Worm (Caenorhabditis elegans) whole organism, mixed stage, embryonic: ENCODE data around the gene Y49A3A.4.
A peak's percentile ranks its signal among the peaks of the same experiment; 100 is the strongest.

Source experiments
- M03D4.4 ChIP-seq: sonication (generic microtip); optimal IDR thresholded peaks from 2 replicates; lab custom pipeline; 2017; ENCODE audit warnings: mild to moderate bottlenecking, missing genetic modification characterization, missing compliant biosample characterization
- bed-3 ChIP-seq: fragments of 200-800 bp; sonication (Bioruptor generic); optimal IDR thresholded peaks from 3 replicates; lab custom pipeline; 2018; ENCODE audit warnings: mild to moderate bottlenecking, missing genetic modification characterization, moderate library complexity, missing compliant biosample characterization
- ceh-39 ChIP-seq: fragments of 150-350 bp; optimal IDR thresholded peaks from 2 replicates; lab custom pipeline; 2014; ENCODE audit warnings: missing biosample characterization, missing genetic modification characterization
- ceh-83 ChIP-seq: fragments of 200-800 bp; sonication (Bioruptor generic); optimal IDR thresholded peaks from 2 replicates; lab custom pipeline; 2018; ENCODE audit warnings: mild to moderate bottlenecking, missing genetic modification characterization, missing compliant biosample characterization
- ces-1 ChIP-seq: fragments of 150-350 bp; optimal IDR thresholded peaks from 2 replicates; lab custom pipeline; 2014; ENCODE audit warnings: missing biosample characterization, missing genetic modification reagents, missing genetic modification characterization
- drap-1 ChIP-seq: fragments of 200-800 bp; sonication (Bioruptor generic); optimal IDR thresholded peaks from 3 replicates; lab custom pipeline; 2018; ENCODE audit warnings: mild to moderate bottlenecking, missing genetic modification characterization, missing compliant biosample characterization
- elt-1 ChIP-seq: sonication (generic microtip); optimal IDR thresholded peaks from 2 replicates; lab custom pipeline; 2017; ENCODE audit warnings: missing genetic modification characterization, mild to moderate bottlenecking, missing compliant biosample characterization, antibody characterized with exemption, moderate library complexity, borderline replicate concordance; ENCODE audit not compliant: insufficient read depth
- ham-2 ChIP-seq: fragments of 200-800 bp; sonication (Bioruptor generic); optimal IDR thresholded peaks from 2 replicates; lab custom pipeline; 2018; ENCODE audit warnings: mild to moderate bottlenecking, missing genetic modification characterization, missing compliant biosample characterization
- hlh-1 ChIP-seq: fragments of 150-350 bp; optimal IDR thresholded peaks from 2 replicates; lab custom pipeline; 2014; ENCODE audit warnings: missing biosample characterization, missing genetic modification reagents, missing genetic modification characterization
- lin-32 ChIP-seq: fragments of 200-800 bp; sonication (Bioruptor generic); optimal IDR thresholded peaks from 2 replicates; lab custom pipeline; 2018; ENCODE audit warnings: mild to moderate bottlenecking, missing genetic modification characterization, missing compliant biosample characterization
- lsy-2 ChIP-seq: fragments of 150-350 bp; optimal IDR thresholded peaks from 2 replicates; lab custom pipeline; 2014; ENCODE audit warnings: missing biosample characterization, missing genetic modification characterization
- mab-5 ChIP-seq: fragments of 150-350 bp; optimal IDR thresholded peaks from 2 replicates; lab custom pipeline; 2014; ENCODE audit warnings: missing biosample characterization, missing genetic modification characterization
- mep-1 ChIP-seq: fragments of 150-350 bp; optimal IDR thresholded peaks from 2 replicates; lab custom pipeline; 2017; ENCODE audit warnings: missing biosample characterization, missing genetic modification reagents, missing genetic modification characterization, inconsistent platforms
- mls-2 ChIP-seq: sonication (generic microtip); optimal IDR thresholded peaks from 2 replicates; lab custom pipeline; 2016; ENCODE audit warnings: mild to moderate bottlenecking, missing genetic modification characterization, moderate library complexity, missing compliant biosample characterization
- nhr-12 ChIP-seq: fragments of 150-350 bp; optimal IDR thresholded peaks from 2 replicates; lab custom pipeline; 2014; ENCODE audit warnings: missing biosample characterization, missing genetic modification characterization
- nhr-2 ChIP-seq: fragments of 150-350 bp; optimal IDR thresholded peaks from 2 replicates; lab custom pipeline; 2014; ENCODE audit warnings: missing biosample characterization, missing genetic modification characterization
- nhr-237 ChIP-seq: fragments of 150-350 bp; optimal IDR thresholded peaks from 2 replicates; lab custom pipeline; 2014; ENCODE audit warnings: missing biosample characterization, missing genetic modification characterization
- nhr-28 ChIP-seq: fragments of 150-350 bp; optimal IDR thresholded peaks from 2 replicates; lab custom pipeline; 2014; ENCODE audit warnings: missing biosample characterization, missing genetic modification characterization
- nhr-76 ChIP-seq: sonication (generic microtip); optimal IDR thresholded peaks from 2 replicates; lab custom pipeline; 2017; ENCODE audit warnings: missing biosample characterization, missing genetic modification characterization
- pha-4 ChIP-seq: fragments of 150-350 bp; optimal IDR thresholded peaks from 2 replicates; lab custom pipeline; 2018; ENCODE audit warnings: missing biosample characterization, missing genetic modification reagents, missing genetic modification characterization
- sem-2 ChIP-seq: fragments of 200-800 bp; sonication (Bioruptor generic); optimal IDR thresholded peaks from 2 replicates; lab custom pipeline; 2018; ENCODE audit warnings: mild to moderate bottlenecking, missing genetic modification characterization, missing compliant biosample characterization
- snpc-4 ChIP-seq: fragments of 150-350 bp; optimal IDR thresholded peaks from 2 replicates; lab custom pipeline; 2014; ENCODE audit warnings: missing biosample characterization, missing genetic modification characterization
- sptf-1 ChIP-seq: sonication (generic microtip); optimal IDR thresholded peaks from 2 replicates; lab custom pipeline; 2017; ENCODE audit warnings: mild to moderate bottlenecking, missing genetic modification characterization, moderate library complexity, missing compliant biosample characterization
- unc-120 ChIP-seq: sonication (generic microtip); optimal IDR thresholded peaks from 2 replicates; lab custom pipeline; 2017; ENCODE audit warnings: missing genetic modification characterization, missing compliant biosample characterization; ENCODE audit not compliant: poor library complexity, severe bottlenecking
- unc-39 ChIP-seq: fragments of 150-350 bp; optimal IDR thresholded peaks from 2 replicates; lab custom pipeline; 2014; ENCODE audit warnings: missing biosample characterization, missing genetic modification characterization
- unc-62 ChIP-seq: fragments of 150-350 bp; optimal IDR thresholded peaks from 2 replicates; lab custom pipeline; 2014; ENCODE audit warnings: missing biosample characterization, missing genetic modification reagents, missing genetic modification characterization
- zip-8 ChIP-seq: fragments of 150-350 bp; optimal IDR thresholded peaks from 2 replicates; lab custom pipeline; 2014; ENCODE audit warnings: missing biosample characterization, missing genetic modification characterization
- ztf-11 ChIP-seq: fragments of 150-350 bp; optimal IDR thresholded peaks from 2 replicates; lab custom pipeline; 2014; ENCODE audit warnings: missing biosample characterization, missing genetic modification characterization

Gene Y49A3A.4

ce11 chrV:14322743-14323142 is 35.9 kb downstream of the Y49A3A.4 start, which contains the start of gene F47B8.3:
Gene F47B8.3, minus strand, starts transcription at chrV:14323003.
- peak; percentile 17 for TF ChIP-seq ces-1 (GFP tag; lab: Kevin White, UChicago)
- TF ChIP-seq ceh-39 (tag; lab: Kevin White, UChicago), result no peak

- TF ChIP-seq nhr-12 (no peak), sptf-1 (tag; lab: Kevin White, UChicago) (peak; percentile 22), M03D4.4 (tag; lab: Kevin White, UChicago) (no peak), ces-1 (GFP tag; lab: Kevin White, UChicago) (no peak), pha-4 (tag; lab: Kevin White, UChicago) (no peak), zip-8 (tag; lab: Kevin White, UChicago) (no peak), drap-1 (peak; percentile 31)
These were observed 37.9 kb downstream of the Y49A3A.4 start for ce11 chrV:14320730-14321319.

ce11 chrV:14320246-14320645 is 38.4 kb downstream of the Y49A3A.4 start, which contains the start of gene F47B8.14:
Gene F47B8.14, plus strand, starts transcription at chrV:14320546.
- no peak for TF ChIP-seq M03D4.4 (tag; lab: Kevin White, UChicago)
- TF ChIP-seq nhr-2 (tag; lab: Kevin White, UChicago), result no peak
- no peak for TF ChIP-seq elt-1 (tag; lab: Kevin White, UChicago)
- TF ChIP-seq nhr-76 (tag; lab: Kevin White, UChicago), result no peak
- no peak for TF ChIP-seq nhr-12
- no peak for TF ChIP-seq ztf-11
- no peak for TF ChIP-seq snpc-4 (tag; lab: Kevin White, UChicago)
- TF ChIP-seq unc-62, result no peak
- TF ChIP-seq ceh-83 (GFP tag; lab: Kevin White, UChicago), result no peak
- no peak for TF ChIP-seq lin-32 (GFP tag; lab: Kevin White, UChicago)
- no peak for TF ChIP-seq lsy-2 (tag; lab: Kevin White, UChicago)
- TF ChIP-seq sptf-1 (tag; lab: Kevin White, UChicago), result no peak
- no peak for TF ChIP-seq mep-1
- TF ChIP-seq nhr-237, result no peak
- TF ChIP-seq ces-1 (GFP tag; lab: Kevin White, UChicago), result no peak
- no peak for TF ChIP-seq nhr-28 (tag; lab: Kevin White, UChicago)
- no peak for TF ChIP-seq hlh-1
- no peak for TF ChIP-seq unc-39 (tag; lab: Kevin White, UChicago)
- no peak for TF ChIP-seq bed-3 (GFP tag; lab: Kevin White, UChicago)
- TF ChIP-seq, all 35 proteins: peak for 0

ce11 chrV:14319101-14319781 is 39.4 kb downstream of the Y49A3A.4 start, which contains the start of gene F47B8.13:
Gene F47B8.13, minus strand, starts transcription at chrV:14319731.
- TF ChIP-seq mab-5 (tag; lab: Kevin White, UChicago) (no peak), mep-1 (no peak)
- TF ChIP-seq, all 35 proteins: peak for 0

- TF ChIP-seq sem-2 (no peak), nhr-237 (no peak), mls-2 (tag; lab: Kevin White, UChicago) (no peak), M03D4.4 (tag; lab: Kevin White, UChicago) (no peak), hlh-1 (no peak), ceh-83 (GFP tag; lab: Kevin White, UChicago) (no peak), zip-8 (tag; lab: Kevin White, UChicago) (no peak), unc-39 (tag; lab: Kevin White, UChicago) (no peak), nhr-76 (tag; lab: Kevin White, UChicago) (no peak), ham-2 (GFP tag; lab: Kevin White, UChicago) (no peak), ces-1 (GFP tag; lab: Kevin White, UChicago) (no peak), unc-120 (tag; lab: Kevin White, UChicago) (no peak), nhr-2 (tag; lab: Kevin White, UChicago) (no peak), bed-3 (GFP tag; lab: Kevin White, UChicago) (no peak), elt-1 (tag; lab: Kevin White, UChicago) (no peak), snpc-4 (tag; lab: Kevin White, UChicago) (no peak), drap-1 (no peak), mab-5 (tag; lab: Kevin White, UChicago) (no peak)
These were observed 41.1 kb downstream of the Y49A3A.4 start for ce11 chrV:14317621-14318020.
